Worm (Caenorhabditis elegans) whole organism, L3 larva: ENCODE measurements around the gene F17C11.2.

Experiments used
- aly-2 ChIP-seq: fragments of 150-350 bp; optimal IDR thresholded peaks from 2 replicates; lab custom pipeline; 2014; ENCODE audit warnings: missing biosample characterization, missing genetic modification characterization
- ama-1 ChIP-seq: fragments of 150-350 bp; optimal IDR thresholded peaks from 2 replicates; lab custom pipeline; 2018
- jun-1 ChIP-seq: fragments of 150-350 bp; optimal IDR thresholded peaks from 2 replicates; lab custom pipeline; 2014; ENCODE audit warnings: missing biosample characterization, missing genetic modification reagents, missing genetic modification characterization
- lin-15B ChIP-seq: fragments of 150-350 bp; optimal IDR thresholded peaks from 2 replicates; lab custom pipeline; 2014; ENCODE audit warnings: missing biosample characterization, missing genetic modification characterization
- mdl-1 ChIP-seq: fragments of 150-350 bp; optimal IDR thresholded peaks from 2 replicates; lab custom pipeline; 2014; ENCODE audit warnings: missing biosample characterization, missing genetic modification characterization
- mml-1 ChIP-seq: fragments of 150-350 bp; sonication (generic microtip); optimal IDR thresholded peaks from 3 replicates; lab custom pipeline; 2014; ENCODE audit warnings: missing biosample characterization, missing genetic modification characterization
- nhr-76 ChIP-seq: fragments of 150-350 bp; sonication (generic microtip); optimal IDR thresholded peaks from 5 replicates; lab custom pipeline; 2014; ENCODE audit warnings: missing biosample characterization, missing genetic modification characterization
- nhr-77 ChIP-seq: fragments of 150-350 bp; optimal IDR thresholded peaks from 2 replicates; lab custom pipeline; 2014; ENCODE audit warnings: missing biosample characterization, missing genetic modification characterization
- pqm-1 ChIP-seq: fragments of 150-350 bp; optimal IDR thresholded peaks from 2 replicates; lab custom pipeline; 2017; ENCODE audit warnings: missing biosample characterization, missing genetic modification characterization, inconsistent platforms

- no peak for TF ChIP-seq lin-15B (tag; lab: Kevin White, UChicago)
- TF ChIP-seq pqm-1 (tag; lab: Kevin White, UChicago) = no peak
- TF ChIP-seq aly-2 = no peak
- TF ChIP-seq mml-1 (tag; lab: Kevin White, UChicago) = no peak
- no peak for TF ChIP-seq nhr-76
- no peak for TF ChIP-seq nhr-77 (tag; lab: Kevin White, UChicago)
- no peak for TF ChIP-seq jun-1
- TF ChIP-seq mdl-1 (tag; lab: Kevin White, UChicago) = no peak
- no peak for TF ChIP-seq ama-1 (lab: Kevin White, UChicago)
Observed at ce11 chrV:10947210-10947609, 820 bp upstream of the F17C11.2 start.
